Fruit fly (Drosophila melanogaster): Measurements from ENCODE around the gene CG14645.
A peak's percentile ranks its signal among the peaks of the same experiment; 100 is the strongest.

Gene CG14645

DNA sequence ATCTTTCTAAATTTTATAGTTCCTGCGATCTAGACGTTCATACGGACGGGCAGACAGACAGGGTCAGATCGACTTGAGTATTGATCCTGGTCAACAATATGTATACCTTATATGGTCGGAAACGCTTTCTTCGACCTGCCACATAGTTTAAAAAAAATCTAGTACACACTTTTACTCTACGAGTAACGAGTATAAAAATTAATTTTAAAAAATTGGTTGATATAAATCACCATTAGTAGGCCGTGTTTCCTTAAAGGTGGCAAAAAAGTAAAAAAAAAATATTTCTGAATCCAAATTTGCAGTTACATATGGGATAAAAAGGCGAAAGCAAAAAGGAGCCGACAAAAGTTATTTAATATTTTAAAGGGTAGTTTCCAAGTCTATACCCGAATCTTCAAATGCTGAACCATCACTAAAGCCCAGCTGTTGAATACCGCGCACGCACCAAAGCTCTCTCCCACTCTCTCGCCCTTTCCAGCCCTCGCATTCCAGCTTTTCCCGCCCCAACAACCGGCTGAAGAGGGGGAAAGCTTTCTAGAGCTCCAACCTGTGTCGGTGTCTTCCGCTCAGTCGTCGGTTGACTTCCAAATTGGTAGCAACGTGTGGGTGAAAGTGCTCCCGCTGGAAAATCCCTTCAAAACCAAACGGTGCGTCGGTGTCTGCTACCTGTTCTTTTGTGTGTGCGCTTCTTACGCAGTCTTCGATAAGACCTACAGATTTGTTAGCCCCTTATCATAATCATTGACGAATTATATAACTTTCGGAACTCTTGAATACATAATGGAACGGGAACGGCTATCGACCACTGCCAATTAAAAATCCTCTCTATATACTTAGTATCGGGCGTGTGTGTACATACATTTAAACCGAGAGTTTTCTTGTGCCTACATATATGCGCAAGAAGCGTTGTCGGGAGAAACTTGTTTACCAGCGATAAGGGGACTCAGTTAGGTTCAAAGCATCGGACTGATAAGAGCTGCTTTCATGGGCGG, 43.8 kb downstream of the CG14645 start, which contains the start of gene Sfxn1-3 (continued):
- TF ChIP-seq gt (GFP tag; IDR thresholded peaks at IDR 0.05) (no peak), gem (tag; optimal IDR thresholded peaks at IDR 0.05) (peak; percentile 61), dmrt11E (tag; optimal IDR thresholded peaks at IDR 0.05) (no peak), corto (GFP tag; optimal IDR thresholded peaks at IDR 0.05) (no peak), Sry-β (GFP tag; optimal IDR thresholded peaks at IDR 0.05) (no peak), nerfin-2 (GFP tag; IDR thresholded peaks at IDR 0.05; ENCODE audit: partially characterized antibody) (no peak; the same call in 1 of the 2 replicates), CG11504 (tag; optimal IDR thresholded peaks at IDR 0.05) (no peak), Hmx (GFP tag; optimal IDR thresholded peaks at IDR 0.05) (no peak), fru (optimal IDR thresholded peaks at IDR 0.05) (no peak), sim (GFP tag; IDR thresholded peaks at IDR 0.05) (no peak), Dek (tag; optimal IDR thresholded peaks at IDR 0.05) (peak; percentile 5), CG10209 (GFP tag; optimal IDR thresholded peaks at IDR 0.05) (peak; percentile 22), hkb (optimal IDR thresholded peaks at IDR 0.05) (no peak), hkb (GFP tag; IDR thresholded peaks at IDR 0.05) (no peak; the same call in 1 of the 2 replicates), btn (GFP tag; optimal IDR thresholded peaks at IDR 0.05) (no peak), jigr1 (GFP tag; IDR thresholded peaks at IDR 0.05) (no peak), lola (GFP tag; optimal IDR thresholded peaks at IDR 0.05) (no peak), Hr78 (GFP tag; optimal IDR thresholded peaks at IDR 0.05) (peak in 1 of 2 experiments; percentile 47), CG5245 (GFP tag; optimal IDR thresholded peaks at IDR 0.05) (peak; percentile 1), sna (GFP tag; IDR thresholded peaks at IDR 0.05; ENCODE audit: partially characterized antibody) (peak; percentile 52; the same call in 1 of the 2 replicates), az2 (GFP tag; optimal IDR thresholded peaks at IDR 0.05) (peak; percentile 15), Poxn (GFP tag; IDR thresholded peaks at IDR 0.05) (no peak), chif (GFP tag; optimal IDR thresholded peaks at IDR 0.05) (no peak), kay (GFP tag; optimal IDR thresholded peaks at IDR 0.05) (peak; percentile 16), Trl (optimal IDR thresholded peaks at IDR 0.05) (peak; percentile 62 to 79), Trl (GFP tag; optimal IDR thresholded peaks at IDR 0.05) (peak; percentile 80), Bteb2 (GFP tag; optimal IDR thresholded peaks at IDR 0.05) (no peak), CG10462 (GFP tag; optimal IDR thresholded peaks at IDR 0.05) (peak; percentile 11), vfl (GFP tag; optimal IDR thresholded peaks at IDR 0.05) (peak; percentile 43), tgo (GFP tag; IDR thresholded peaks at IDR 0.05) (no peak), ro (GFP tag; IDR thresholded peaks at IDR 0.05) (no peak), yki (optimal IDR thresholded peaks at IDR 0.05) (no peak), z (GFP tag; IDR thresholded peaks at IDR 0.05) (0 out of 3 replicates have a peak, but pooled peaks have one; percentile 39), odd (GFP tag; optimal IDR thresholded peaks at IDR 0.05) (peak; percentile 62), CG8765 (GFP tag; IDR thresholded peaks at IDR 0.05) (no peak), usp (GFP tag; optimal IDR thresholded peaks at IDR 0.05) (no peak)

DNA sequence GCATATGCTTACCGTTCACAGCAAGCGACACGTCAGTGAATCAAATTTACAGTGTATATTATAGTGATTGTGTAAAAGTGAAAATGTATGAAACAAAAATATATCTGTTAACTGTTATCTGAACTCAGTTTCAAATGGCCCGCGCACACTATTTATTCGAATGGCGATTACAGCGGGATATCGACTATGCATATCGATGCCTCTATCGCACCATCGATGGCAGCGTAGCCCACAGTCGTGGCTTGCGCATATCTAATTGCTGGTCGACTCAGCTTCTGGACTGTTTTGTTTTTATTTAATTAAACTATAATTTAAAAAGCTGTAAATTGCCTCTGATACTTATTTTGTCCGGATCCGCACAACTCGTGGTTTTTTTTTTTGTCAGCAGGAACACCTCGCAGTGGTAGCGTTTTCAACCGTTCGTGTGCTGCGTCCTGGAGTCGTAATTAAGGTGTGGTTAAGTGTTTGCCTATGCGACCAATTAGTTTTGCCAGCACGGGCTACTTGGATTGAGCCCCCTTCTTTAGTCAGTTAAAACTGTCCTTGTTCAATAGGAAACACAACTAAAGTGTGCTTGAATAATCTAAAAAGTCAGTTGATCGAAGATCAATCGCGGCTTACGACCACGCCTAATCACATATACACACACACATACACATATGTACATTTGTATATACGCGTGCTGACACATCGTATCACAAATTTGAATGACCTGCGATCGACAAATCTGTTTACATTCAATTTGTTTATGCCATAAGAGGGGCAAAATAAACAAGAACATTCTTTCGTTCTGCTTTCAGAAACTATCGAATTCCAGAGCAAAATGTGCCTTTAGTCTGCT, 46.4 kb downstream of the CG14645 start, which contains the start of gene Cont:
Gene Cont (plus strand): TSS at position 228 of the 841 bp plus-strand sequence.
- TF ChIP-seq Hr39 (optimal IDR thresholded peaks at IDR 0.05) (no peak), vvl (GFP tag; IDR thresholded peaks at IDR 0.05) (no peak), sna (GFP tag; IDR thresholded peaks at IDR 0.05; ENCODE audit: partially characterized antibody) (peak; percentile 86), so (GFP tag; IDR thresholded peaks at IDR 0.05) (no peak), dmrt99B (tag; optimal IDR thresholded peaks at IDR 0.05) (no peak), CG13296 (GFP tag; optimal IDR thresholded peaks at IDR 0.05) (no peak), CG13894 (tag; optimal IDR thresholded peaks at IDR 0.05) (peak; percentile 14), Opbp (GFP tag; IDR thresholded peaks at IDR 0.05; ENCODE audit: partially characterized antibody) (peak; percentile 97), unpg (GFP tag; optimal IDR thresholded peaks at IDR 0.05) (no peak), B-H2 (GFP tag; optimal IDR thresholded peaks at IDR 0.05) (peak; percentile 22), CG7271 (tag; optimal IDR thresholded peaks at IDR 0.05) (no peak), pb (GFP tag; optimal IDR thresholded peaks at IDR 0.05) (no peak), HHEX (GFP tag; optimal IDR thresholded peaks at IDR 0.05) (no peak), Gug (GFP tag; IDR thresholded peaks at IDR 0.05) (peak; percentile 14; the same call in 1 of the 4 replicates), CG10565 (GFP tag; optimal IDR thresholded peaks at IDR 0.05) (no peak)

All from whole organism, embryonic.